Worm (Caenorhabditis elegans): ENCODE results near the gene DC2.5.

Gene DC2.5

ce11 chrV:174520-174919 lies 38.1 kb downstream of the DC2.5 start:
- TF ChIP-seq elt-1 (tag; optimal IDR thresholded peaks at IDR 0.05) (no peak), alr-1 (tag; optimal IDR thresholded peaks at IDR 0.05) (no peak), fos-1 (tag; optimal IDR thresholded peaks at IDR 0.05) (no peak), snpc-4 (tag; optimal IDR thresholded peaks at IDR 0.05) (no peak), blmp-1 (tag; optimal IDR thresholded peaks at IDR 0.05; ENCODE audit: insufficient read depth) (no peak), unc-39 (tag; optimal IDR thresholded peaks at IDR 0.05) (no peak), F13H6.1 (tag; optimal IDR thresholded peaks at IDR 0.05) (no peak), nhr-10 (tag; optimal IDR thresholded peaks at IDR 0.05) (no peak), zag-1 (tag; optimal IDR thresholded peaks at IDR 0.05) (no peak), mbf-1 (tag; optimal IDR thresholded peaks at IDR 0.05) (no peak), ceh-16 (tag; optimal IDR thresholded peaks at IDR 0.05) (no peak)

ce11 chrV:173437-173836 lies 39.1 kb downstream of the DC2.5 start:
- TF ChIP-seq nhr-21 (tag; optimal IDR thresholded peaks at IDR 0.05) (no peak), Y55F3AM.14 (GFP tag; optimal IDR thresholded peaks at IDR 0.05) (no peak), peb-1 (tag; optimal IDR thresholded peaks at IDR 0.05) (no peak), nhr-6 (tag; optimal IDR thresholded peaks at IDR 0.05) (no peak)

- TF ChIP-seq crh-2 (tag; optimal IDR thresholded peaks at IDR 0.05) (no peak), gmeb-1 (tag; optimal IDR thresholded peaks at IDR 0.05) (no peak), dmd-4 (tag; optimal IDR thresholded peaks at IDR 0.05) (no peak), fos-1 (tag; optimal IDR thresholded peaks at IDR 0.05) (no peak), nhr-129 (tag; optimal IDR thresholded peaks at IDR 0.05) (no peak), blmp-1 (tag; optimal IDR thresholded peaks at IDR 0.05; ENCODE audit: insufficient read depth) (no peak), nhr-77 (tag; optimal IDR thresholded peaks at IDR 0.05) (no peak), snpc-4 (tag; optimal IDR thresholded peaks at IDR 0.05) (no peak), lin-13 (GFP tag; optimal IDR thresholded peaks at IDR 0.05) (no peak), nhr-6 (tag; optimal IDR thresholded peaks at IDR 0.05) (no peak), R02D3.7 (tag; optimal IDR thresholded peaks at IDR 0.05) (no peak), lin-39 (tag; optimal IDR thresholded peaks at IDR 0.05) (no peak)
These were observed 40.5 kb downstream of the DC2.5 start, which contains the start of gene cfap-36 for ce11 chrV:172110-172509. TSS of gene cfap-36 (minus strand) at chrV:172210.

- no peak for TF ChIP-seq nhr-23 (tag; optimal IDR thresholded peaks at IDR 0.05)
These were observed 45.9 kb downstream of the DC2.5 start, which contains the start of gene Y108G3AL.2 for ce11 chrV:166687-167086. TSS of gene Y108G3AL.2 (plus strand) at chrV:166987.

Data from whole organism, L2 larva.